Worm (Caenorhabditis elegans): ENCODE results near the gene tag-321.

ce11 chrIV:7812709-7813108, 29.1 kb upstream of the tag-321 start, which contains the start of gene zgpa-1:
- no peak for TF ChIP-seq him-1 (tag; optimal IDR thresholded peaks at IDR 0.05)
- TF ChIP-seq W03F9.2 (tag; optimal IDR thresholded peaks at IDR 0.05), result no peak
- no peak for TF ChIP-seq dao-5 (tag; optimal IDR thresholded peaks at IDR 0.05)

All from whole organism, L4/young adult.